Worm (Caenorhabditis elegans) whole organism, mixed stage, embryonic: ENCODE data around the gene hlh-10.

Source experiments
- lin-13 ChIP-seq: fragments of 150-350 bp; optimal IDR thresholded peaks from 2 replicates; lab custom pipeline; 2014; ENCODE audit warnings: missing biosample characterization, missing genetic modification characterization
- snpc-4 ChIP-seq: fragments of 150-350 bp; optimal IDR thresholded peaks from 2 replicates; lab custom pipeline; 2014; ENCODE audit warnings: missing biosample characterization, missing genetic modification characterization

- no peak for TF ChIP-seq snpc-4 (tag; lab: Kevin White, UChicago)
- TF ChIP-seq lin-13 (tag; lab: Kevin White, UChicago) = no peak
These were observed 13.6 kb upstream of the hlh-10 start for ce11 chrV:9295581-9295980.
